Worm (Caenorhabditis elegans): Measurements from ENCODE around the gene sde-2.
A peak's percentile ranks its signal among the peaks of the same experiment; 100 is the strongest.

- TF ChIP-seq tbx-2 (tag; optimal IDR thresholded peaks at IDR 0.05) (peak; percentile 7), aly-2 (tag; optimal IDR thresholded peaks at IDR 0.05) (peak; percentile 18), fkh-10 (GFP tag; optimal IDR thresholded peaks at IDR 0.05) (no peak), nhr-12 (tag; optimal IDR thresholded peaks at IDR 0.05) (no peak), nhr-28 (tag; optimal IDR thresholded peaks at IDR 0.05) (no peak), unc-62 (GFP tag; optimal IDR thresholded peaks at IDR 0.05) (no peak), ztf-4 (tag; optimal IDR thresholded peaks at IDR 0.05) (no peak), ama-1 (optimal IDR thresholded peaks at IDR 0.05) (peak; percentile 33), eor-1 (tag; optimal IDR thresholded peaks at IDR 0.05) (no peak), elt-3 (tag; optimal IDR thresholded peaks at IDR 0.05) (no peak), jun-1 (tag; optimal IDR thresholded peaks at IDR 0.05) (no peak), ZK546.5 (tag; optimal IDR thresholded peaks at IDR 0.05) (no peak)
These were observed 22.5 kb downstream of the sde-2 start, which contains the start of gene H37A05.4 for ce11 chrV:13649730-13650349.
